Worm (Caenorhabditis elegans): ENCODE results near the gene C04F6.7.

Gene C04F6.7

DNA sequence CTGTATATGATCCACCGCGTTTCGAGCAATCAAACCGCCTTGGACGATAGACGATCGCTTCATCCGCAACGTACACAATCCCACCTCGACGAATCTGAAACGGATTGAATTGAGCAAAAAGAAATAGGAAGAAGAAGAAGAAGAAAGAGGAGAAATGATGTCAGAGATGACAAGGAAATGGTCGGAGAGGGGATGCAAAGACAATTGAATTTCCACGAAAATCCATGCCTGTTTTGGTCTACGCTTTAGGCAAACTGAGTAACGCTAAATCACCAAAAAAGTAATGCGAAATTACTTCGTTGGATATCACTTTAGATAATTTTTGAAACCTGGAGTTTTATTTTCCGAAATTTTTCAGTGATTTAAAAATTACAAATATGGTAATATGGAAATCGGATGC, 10.1 kb upstream of the C04F6.7 start:
- TF ChIP-seq tlf-1 (GFP tag; optimal IDR thresholded peaks at IDR 0.05) = no peak
- no peak for TF ChIP-seq nhr-179 (tag; optimal IDR thresholded peaks at IDR 0.05)
- TF ChIP-seq ama-1 (optimal IDR thresholded peaks at IDR 0.05) = no peak
- TF ChIP-seq ama-1 (GFP tag; optimal IDR thresholded peaks at IDR 0.05) = no peak
- TF ChIP-seq ceh-91 (GFP tag; IDR thresholded peaks at IDR 0.05) = no peak
- TF ChIP-seq B0336.3 (GFP tag; IDR thresholded peaks at IDR 0.05) = no peak
- TF ChIP-seq sdz-38 (tag; optimal IDR thresholded peaks at IDR 0.05) = no peak
- TF ChIP-seq B0019.2 (GFP tag; conservative IDR thresholded peaks at IDR 0.05) = no peak
- TF ChIP-seq akir-1 (GFP tag; optimal IDR thresholded peaks at IDR 0.05) = no peak
- TF ChIP-seq Y79H2A.3 (GFP tag; conservative IDR thresholded peaks at IDR 0.05) = no peak
- TF ChIP-seq F52B5.7 (tag; optimal IDR thresholded peaks at IDR 0.05) = no peak
- TF ChIP-seq nfyb-1 (GFP tag; IDR thresholded peaks at IDR 0.05) = no peak
- TF ChIP-seq B0261.1 (tag; optimal IDR thresholded peaks at IDR 0.05) = no peak
- no peak for TF ChIP-seq rec-8 (tag; optimal IDR thresholded peaks at IDR 0.05)
- TF ChIP-seq ceh-40 (GFP tag; IDR thresholded peaks at IDR 0.05) = no peak
- no peak for TF ChIP-seq aptf-3 (GFP tag; IDR thresholded peaks at IDR 0.05)

ce11 chrX:3424516-3424915, 5.5 kb upstream of the C04F6.7 start, which contains the start of gene ZK813.6:
Gene ZK813.6 (plus strand): TSS chrX:3424816.
- TF ChIP-seq ztf-25 (GFP tag; IDR thresholded peaks at IDR 0.05) = no peak

DNA sequence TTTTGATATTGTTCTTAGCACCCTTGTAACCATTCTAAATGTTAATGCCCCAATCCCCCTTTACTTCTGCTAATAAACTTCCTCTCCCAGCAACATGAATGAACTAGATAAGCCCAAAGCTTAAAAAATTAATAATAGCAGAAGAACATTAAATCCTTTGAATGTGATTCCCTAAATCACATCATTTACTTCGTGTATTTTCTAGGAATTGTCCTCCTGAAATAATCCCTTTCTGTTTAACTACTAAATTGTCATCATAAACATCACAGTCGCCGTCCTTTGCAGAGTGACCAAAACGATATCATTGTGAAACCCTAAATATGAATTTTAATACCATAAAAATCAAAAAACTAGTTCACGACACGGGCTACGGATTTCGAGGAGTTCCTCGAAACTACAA, 2.9 kb downstream of the C04F6.7 start:
- TF ChIP-seq chd-7 (tag; optimal IDR thresholded peaks at IDR 0.05) = no peak
- TF ChIP-seq F22D6.2 (tag; optimal IDR thresholded peaks at IDR 0.05) = no peak
- TF ChIP-seq F23B12.7 (tag; optimal IDR thresholded peaks at IDR 0.05; ENCODE audit: insufficient read depth) = no peak
- no peak for TF ChIP-seq B0019.2 (GFP tag; conservative IDR thresholded peaks at IDR 0.05)
- TF ChIP-seq ceh-100 (GFP tag; IDR thresholded peaks at IDR 0.05) = no peak
- TF ChIP-seq unc-130 (GFP tag; optimal IDR thresholded peaks at IDR 0.05) = no peak
- no peak for TF ChIP-seq F57A8.1 (GFP tag; optimal IDR thresholded peaks at IDR 0.05)
- TF ChIP-seq egrh-3 (GFP tag; IDR thresholded peaks at IDR 0.05) = no peak
- no peak for TF ChIP-seq F55B11.4 (tag; optimal IDR thresholded peaks at IDR 0.05; ENCODE audit: borderline replicate concordance, insufficient read depth)
- no peak for TF ChIP-seq bed-1 (GFP tag; IDR thresholded peaks at IDR 0.05)
- TF ChIP-seq ama-1 (optimal IDR thresholded peaks at IDR 0.05) = no peak
- TF ChIP-seq ama-1 (GFP tag; optimal IDR thresholded peaks at IDR 0.05) = no peak
- TF ChIP-seq let-526 (GFP tag; IDR thresholded peaks at IDR 0.05) = no peak
- TF ChIP-seq zim-3 (tag; optimal IDR thresholded peaks at IDR 0.05) = no peak
- no peak for TF ChIP-seq F37B4.10 (GFP tag; IDR thresholded peaks at IDR 0.05)
- TF ChIP-seq snpc-1.3 (tag; optimal IDR thresholded peaks at IDR 0.05; ENCODE audit: insufficient read depth) = no peak
- no peak for TF ChIP-seq ceh-58 (GFP tag; IDR thresholded peaks at IDR 0.05)
- TF ChIP-seq cebp-1 (GFP tag; IDR thresholded peaks at IDR 0.05) = no peak
- TF ChIP-seq cebp-1 (tag; optimal IDR thresholded peaks at IDR 0.05) = no peak
- no peak for TF ChIP-seq Y56A3A.18 (GFP tag; IDR thresholded peaks at IDR 0.05)
- TF ChIP-seq somi-1 (GFP tag; optimal IDR thresholded peaks at IDR 0.05) = no peak

- TF ChIP-seq ceh-91 (GFP tag; IDR thresholded peaks at IDR 0.05) = no peak
- no peak for TF ChIP-seq die-1 (tag; optimal IDR thresholded peaks at IDR 0.05)
- TF ChIP-seq hmg-20 (GFP tag; IDR thresholded peaks at IDR 0.05) = no peak
- no peak for TF ChIP-seq ceh-79 (tag; optimal IDR thresholded peaks at IDR 0.05)
- no peak for TF ChIP-seq unc-62 (GFP tag; optimal IDR thresholded peaks at IDR 0.05)
- TF ChIP-seq attf-6 (GFP tag; IDR thresholded peaks at IDR 0.05) = no peak
- TF ChIP-seq lsy-27 (tag; optimal IDR thresholded peaks at IDR 0.05; ENCODE audit: borderline replicate concordance, insufficient read depth) = no peak
- no peak for TF ChIP-seq him-1 (tag; optimal IDR thresholded peaks at IDR 0.05)
- TF ChIP-seq ceh-100 (GFP tag; IDR thresholded peaks at IDR 0.05) = no peak
- TF ChIP-seq snpc-1.1 (tag; optimal IDR thresholded peaks at IDR 0.05; ENCODE audit: insufficient read depth) = no peak
- no peak for TF ChIP-seq zfh-2 (GFP tag; conservative IDR thresholded peaks at IDR 0.05)
- no peak for TF ChIP-seq F22D6.2 (tag; optimal IDR thresholded peaks at IDR 0.05)
- TF ChIP-seq T07F8.4 (tag; optimal IDR thresholded peaks at IDR 0.05) = no peak
- TF ChIP-seq athp-1 (tag; optimal IDR thresholded peaks at IDR 0.05) = no peak
- no peak for TF ChIP-seq B0019.2 (GFP tag; conservative IDR thresholded peaks at IDR 0.05)
- TF ChIP-seq somi-1 (GFP tag; optimal IDR thresholded peaks at IDR 0.05) = no peak
Measured at ce11 chrX:3414660-3415144, 4.3 kb downstream of the C04F6.7 start, which contains the start of gene dhs-27. Gene dhs-27 (minus strand): TSS chrX:3414710.

Measured in whole organism, young adult.